Fruit fly (Drosophila melanogaster) whole organism, embryonic: ENCODE measurements around the gene TfIIS.

Source experiments
- Abd-B ChIP-seq: fragments of 200-800 bp; sonication (Bioruptor generic); optimal IDR thresholded peaks from 2 replicates; lab custom pipeline; 2018; ENCODE audit warnings: missing biosample characterization, mild to moderate bottlenecking, missing genetic modification characterization, moderate library complexity
- C15 ChIP-seq: fragments of 200-800 bp; sonication (Bioruptor generic); IDR thresholded peaks from 3 replicates; pipeline ENCODE4 v1.3.6; 2022; ENCODE audit warnings: missing biosample characterization, missing genetic modification characterization
- CG1024 ChIP-seq: fragments of 200-800 bp; sonication (Bioruptor generic); IDR thresholded peaks from 2 replicates; pipeline ENCODE4 v1.3.6; 2022; ENCODE audit warnings: missing biosample characterization, missing genetic modification characterization
- CG10959 ChIP-seq: fragments of 200-800 bp; sonication (Bioruptor generic); IDR thresholded peaks from 2 replicates; pipeline ENCODE4 v1.3.6; 2022; ENCODE audit warnings: missing biosample characterization, missing genetic modification characterization
- CG1233 ChIP-seq: fragments of 200-800 bp; sonication (Bioruptor generic); optimal IDR thresholded peaks from 4 replicates; lab custom pipeline; 2018; ENCODE audit warnings: missing biosample characterization, mild to moderate bottlenecking, missing genetic modification characterization
- CG12744 ChIP-seq: fragments of 200-800 bp; sonication (Bioruptor generic); optimal IDR thresholded peaks from 2 replicates; lab custom pipeline; 2016; ENCODE audit warnings: missing biosample characterization, missing genetic modification characterization
- CG13775 ChIP-seq: fragments of 200-800 bp; sonication (Bioruptor generic); optimal IDR thresholded peaks from 3 replicates; lab custom pipeline; 2017; ENCODE audit warnings: missing biosample characterization, mild to moderate bottlenecking, missing genetic modification characterization
- CG1647 ChIP-seq: fragments of 200-800 bp; sonication (Bioruptor generic); optimal IDR thresholded peaks from 3 replicates; lab custom pipeline; 2016; ENCODE audit warnings: missing biosample characterization, missing genetic modification characterization
- CG16813 ChIP-seq: fragments of 200-800 bp; sonication (Bioruptor generic); IDR thresholded peaks from 3 replicates; pipeline ENCODE4 v1.3.6; 2022; ENCODE audit warnings: missing biosample characterization, missing genetic modification characterization; ENCODE audit not compliant: partially characterized antibody
- CG2712 ChIP-seq: fragments of 200-800 bp; optimal IDR thresholded peaks from 3 replicates; lab custom pipeline; 2019; ENCODE audit warnings: missing biosample characterization, mild to moderate bottlenecking, missing genetic modification characterization, moderate library complexity
- CG30431 ChIP-seq: fragments of 200-800 bp; sonication (Bioruptor generic); optimal IDR thresholded peaks from 2 replicates; lab custom pipeline; 2017; ENCODE audit warnings: missing biosample characterization, missing genetic modification characterization
- CG31441 ChIP-seq: fragments of 200-800 bp; sonication (Bioruptor generic); IDR thresholded peaks from 2 replicates; pipeline ENCODE4 v1.3.6; 2022; ENCODE audit warnings: missing biosample characterization, missing genetic modification characterization
- CG3163 ChIP-seq: fragments of 200-800 bp; sonication (Bioruptor generic); optimal IDR thresholded peaks from 3 replicates; lab custom pipeline; 2016; ENCODE audit warnings: missing biosample characterization, missing genetic modification characterization
- CG3281 ChIP-seq: fragments of 200-800 bp; sonication (Bioruptor generic); optimal IDR thresholded peaks from 3 replicates; lab custom pipeline; 2017; ENCODE audit warnings: missing biosample characterization, mild to moderate bottlenecking, missing genetic modification characterization
- CG3838 ChIP-seq: fragments of 200-800 bp; sonication (Bioruptor generic); optimal IDR thresholded peaks from 3 replicates; lab custom pipeline; 2016; ENCODE audit warnings: missing biosample characterization, missing genetic modification characterization
- CG6175 ChIP-seq: fragments of 200-800 bp; sonication (Bioruptor generic); IDR thresholded peaks from 3 replicates; pipeline ENCODE4 v1.3.6; 2022; ENCODE audit warnings: missing biosample characterization, missing genetic modification characterization
- CG6689 ChIP-seq: fragments of 200-800 bp; sonication (Bioruptor generic); IDR thresholded peaks from 2 replicates; pipeline ENCODE4 v1.3.6; 2022; ENCODE audit warnings: missing biosample characterization, missing genetic modification characterization
- CHES-1-like ChIP-seq: fragments of 200-800 bp; sonication (Bioruptor generic); optimal IDR thresholded peaks from 2 replicates; lab custom pipeline; 2016; ENCODE audit warnings: missing biosample characterization, missing genetic modification characterization
- Dad ChIP-seq: fragments of 200-800 bp; sonication (Bioruptor generic); optimal IDR thresholded peaks from 3 replicates; lab custom pipeline; 2016; ENCODE audit warnings: missing biosample characterization, missing genetic modification characterization
- Dll ChIP-seq: fragments of 200-800 bp; sonication (Bioruptor generic); IDR thresholded peaks from 4 replicates; pipeline ENCODE4 v1.3.6; 2022; ENCODE audit warnings: missing biosample characterization, missing genetic modification characterization; ENCODE audit not compliant: partially characterized antibody
- Doc3 ChIP-seq: fragments of 200-800 bp; sonication (Bioruptor generic); IDR thresholded peaks from 3 replicates; pipeline ENCODE4 v1.3.6; 2022; ENCODE audit warnings: missing biosample characterization, missing genetic modification characterization; ENCODE audit not compliant: partially characterized antibody
- HHEX ChIP-seq: fragments of 200-800 bp; sonication (Bioruptor generic); optimal IDR thresholded peaks from 3 replicates; lab custom pipeline; 2017; ENCODE audit warnings: missing biosample characterization, mild to moderate bottlenecking, missing genetic modification characterization, missing genetic modification reagents
- HLH4C ChIP-seq: fragments of 200-800 bp; sonication (Bioruptor generic); IDR thresholded peaks from 3 replicates; pipeline ENCODE4 v1.3.6; 2022; ENCODE audit warnings: missing biosample characterization, missing genetic modification characterization; ENCODE audit not compliant: partially characterized antibody
- HmgD ChIP-seq: fragments of 200-800 bp; sonication (Bioruptor generic); optimal IDR thresholded peaks from 3 replicates; lab custom pipeline; 2016; ENCODE audit warnings: missing biosample characterization, missing genetic modification characterization
- Lpt ChIP-seq: fragments of >200 bp; optimal IDR thresholded peaks from 2 replicates; lab custom pipeline; 2018; ENCODE audit warnings: missing biosample characterization, missing genetic modification characterization
- NfI ChIP-seq: fragments of 200-800 bp; sonication (Bioruptor generic); optimal IDR thresholded peaks from 3 replicates; lab custom pipeline; 2018; ENCODE audit warnings: missing biosample characterization, mild to moderate bottlenecking, missing genetic modification characterization, moderate library complexity
- Stat92E ChIP-seq, 3 experiments: fragments of >200 bp in 2 of 3; fragments of 200-800 bp in 1 of 3; sonication (Bioruptor generic) in 1 of 3; optimal IDR thresholded peaks; 2 replicates each; lab custom pipeline; 2017 to 2019; ENCODE audit warnings: missing biosample characterization in 3 of 3, missing genetic modification characterization in 3 of 3, mild to moderate bottlenecking in 1 of 3, moderate library complexity in 1 of 3
- Tbp ChIP-seq: fragments of >200 bp; optimal IDR thresholded peaks from 2 replicates; lab custom pipeline; 2018; ENCODE audit warnings: missing biosample characterization, missing genetic modification characterization
- amos ChIP-seq: fragments of 200-800 bp; sonication (Bioruptor generic); IDR thresholded peaks from 2 replicates; pipeline ENCODE4 v1.3.6; 2022; ENCODE audit warnings: missing biosample characterization, missing genetic modification characterization; ENCODE audit not compliant: partially characterized antibody
- ap ChIP-seq: fragments of 200-800 bp; sonication (Bioruptor generic); IDR thresholded peaks from 2 replicates; pipeline ENCODE4 v1.3.6; 2022; ENCODE audit warnings: missing biosample characterization, missing genetic modification characterization
- ara ChIP-seq: fragments of 200-800 bp; sonication (Bioruptor generic); IDR thresholded peaks from 2 replicates; pipeline ENCODE4 v1.3.6; 2022; ENCODE audit warnings: missing biosample characterization, missing genetic modification characterization
- bsh ChIP-seq, 2 experiments: fragments of 200-800 bp; sonication (Bioruptor generic); optimal IDR thresholded peaks; 2 replicates each; lab custom pipeline; 2017 to 2018; ENCODE audit warnings: mild to moderate bottlenecking in 2 of 2, missing biosample characterization in 2 of 2, missing genetic modification characterization in 2 of 2, moderate library complexity in 1 of 2
- cad ChIP-seq: fragments of >200 bp; optimal IDR thresholded peaks from 2 replicates; lab custom pipeline; 2017; ENCODE audit warnings: missing biosample characterization, missing genetic modification characterization
- cas ChIP-seq: fragments of 200-800 bp; sonication (Bioruptor generic); IDR thresholded peaks from 2 replicates; pipeline ENCODE4 v1.3.6; 2022; ENCODE audit warnings: missing biosample characterization, missing genetic modification characterization
- dati ChIP-seq: fragments of 200-800 bp; sonication (Bioruptor generic); IDR thresholded peaks from 2 replicates; pipeline ENCODE4 v1.3.6; 2022; ENCODE audit warnings: missing biosample characterization, missing genetic modification characterization
- dysf ChIP-seq: fragments of 200-800 bp; sonication (Bioruptor generic); IDR thresholded peaks from 3 replicates; pipeline ENCODE4 v1.3.6; 2022; ENCODE audit warnings: missing biosample characterization, missing genetic modification characterization
- eve ChIP-seq, 2 experiments: fragments of >200 bp; optimal IDR thresholded peaks; 2 replicates each; lab custom pipeline; 2017; ENCODE audit warnings: missing biosample characterization in 2 of 2, missing genetic modification characterization in 2 of 2
- gfzf ChIP-seq: fragments of 200-800 bp; sonication (Bioruptor generic); optimal IDR thresholded peaks from 2 replicates; lab custom pipeline; 2016; ENCODE audit warnings: missing biosample characterization, mild to moderate bottlenecking, missing genetic modification characterization, moderate library complexity
- gt ChIP-seq: fragments of 200-800 bp; sonication (Bioruptor generic); IDR thresholded peaks from 2 replicates; pipeline ENCODE4 v1.3.6; 2022; ENCODE audit warnings: missing biosample characterization, missing genetic modification characterization
- jing ChIP-seq: fragments of 200-800 bp; sonication (Bioruptor generic); optimal IDR thresholded peaks from 2 replicates; lab custom pipeline; 2018; ENCODE audit warnings: missing biosample characterization, mild to moderate bottlenecking, missing genetic modification characterization
- jumu ChIP-seq: fragments of 200-800 bp; sonication (Bioruptor generic); optimal IDR thresholded peaks from 3 replicates; lab custom pipeline; 2016; ENCODE audit warnings: missing biosample characterization, missing genetic modification characterization
- kni ChIP-seq: fragments of 200-800 bp; sonication (Bioruptor generic); optimal IDR thresholded peaks from 3 replicates; lab custom pipeline; 2017; ENCODE audit warnings: mild to moderate bottlenecking, missing biosample characterization, missing genetic modification reagents, missing genetic modification characterization
- lola ChIP-seq, 3 experiments: fragments of >200 bp in 2 of 3; fragments of 200-800 bp in 1 of 3; sonication (Bioruptor generic) in 1 of 3; optimal IDR thresholded peaks; 2 replicates each; lab custom pipeline; 2017 to 2019; ENCODE audit warnings: missing biosample characterization in 3 of 3, missing genetic modification characterization in 3 of 3, mild to moderate bottlenecking in 1 of 3, moderate library complexity in 1 of 3
- lov ChIP-seq, 2 experiments: fragments of 200-800 bp in 1 of 2; fragments of >200 bp in 1 of 2; sonication (Bioruptor generic) in 1 of 2; IDR thresholded peaks in 1 of 2; optimal IDR thresholded peaks in 1 of 2; 2 replicates in 1 of 2; 3 replicates in 1 of 2; pipeline versions ENCODE4 v1.3.6 to Lab custom; 2017 to 2022; ENCODE audit warnings: missing biosample characterization in 1 of 2, missing genetic modification characterization in 1 of 2
- mam ChIP-seq: fragments of 200-800 bp; sonication (Bioruptor generic); optimal IDR thresholded peaks from 3 replicates; lab custom pipeline; 2016; ENCODE audit warnings: missing biosample characterization, missing genetic modification characterization
- seq ChIP-seq: fragments of 200-800 bp; sonication (Bioruptor generic); IDR thresholded peaks from 2 replicates; pipeline ENCODE4 v1.3.6; 2022; ENCODE audit warnings: missing biosample characterization, missing genetic modification characterization
- sim ChIP-seq: fragments of 200-800 bp; sonication (Bioruptor generic); IDR thresholded peaks from 2 replicates; pipeline ENCODE4 v1.3.6; 2022; ENCODE audit warnings: missing biosample characterization, missing genetic modification characterization
- unc-4 ChIP-seq: fragments of 200-800 bp; sonication (Bioruptor generic); IDR thresholded peaks from 2 replicates; pipeline ENCODE4 v1.3.6; 2022; ENCODE audit warnings: missing biosample characterization, missing genetic modification characterization; ENCODE audit not compliant: partially characterized antibody
- yki ChIP-seq: fragments of >200 bp; optimal IDR thresholded peaks from 3 replicates; lab custom pipeline; 2018
- zen2 ChIP-seq: fragments of 200-800 bp; sonication (Bioruptor generic); IDR thresholded peaks from 3 replicates; pipeline ENCODE4 v1.3.6; 2022; ENCODE audit warnings: missing biosample characterization, missing genetic modification characterization; ENCODE audit not compliant: partially characterized antibody

The TfIIS gene

DNA sequence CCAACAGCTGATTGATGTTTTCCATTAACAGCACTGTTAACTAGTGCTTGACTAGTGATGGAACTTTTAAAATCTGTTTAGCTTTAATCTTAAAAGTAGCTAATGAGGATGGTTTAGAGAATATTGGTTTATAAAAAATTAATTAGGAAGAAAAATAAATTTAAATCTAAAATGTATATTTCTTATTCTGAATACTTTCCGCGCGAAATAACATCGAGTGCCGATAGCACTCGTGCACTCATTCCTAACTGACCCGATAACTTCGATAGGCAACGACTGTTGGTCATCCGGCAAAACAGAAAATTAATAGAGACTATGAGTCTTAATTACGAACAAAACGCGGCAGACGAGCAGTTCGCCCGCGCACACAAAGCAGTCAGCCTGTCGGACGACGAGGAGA is 50.9 kb downstream of the TfIIS start, which contains the start of the genes THG and Rnmt (continued):
- peak; percentile 60; the same call in 1 of the 3 replicates for TF ChIP-seq C15 (GFP tag; lab: Robert Waterston, UW)
- TF ChIP-seq Stat92E (GFP tag; optimal IDR thresholded peaks at IDR 0.05; lab: Kevin White, UChicago): peak in 1 of 3 experiments; percentile 60
- no peak for TF ChIP-seq eve (GFP tag; optimal IDR thresholded peaks at IDR 0.05; lab: Kevin White, UChicago)
- peak; percentile 54 for TF ChIP-seq CG1647 (GFP tag; lab: Kevin White, UChicago)
- peak; percentile 59 for TF ChIP-seq gt (GFP tag; lab: Robert Waterston, UW)
- peak; percentile 64 for TF ChIP-seq Dad (GFP tag; lab: Kevin White, UChicago)
- peak; percentile 93 for TF ChIP-seq unc-4 (GFP tag; lab: Robert Waterston, UW)
- TF ChIP-seq seq: peak; percentile 49; the same call in 1 of the 2 replicates
- no peak for TF ChIP-seq yki (lab: Kevin White, UChicago)
- peak in 1 of 2 experiments; percentile 86 for TF ChIP-seq bsh (GFP tag; optimal IDR thresholded peaks at IDR 0.05; lab: Kevin White, UChicago)
- no peak for TF ChIP-seq kni (GFP tag; lab: Kevin White, UChicago)
- peak; percentile 84 for TF ChIP-seq CG10959
- TF ChIP-seq zen2 (GFP tag; lab: Robert Waterston, UW): peak; percentile 49; the same call in 1 of the 3 replicates
- TF ChIP-seq lola (GFP tag; optimal IDR thresholded peaks at IDR 0.05; lab: Kevin White, UChicago): peak in 1 of 3 experiments; percentile 85
- no peak for TF ChIP-seq HmgD (GFP tag; lab: Kevin White, UChicago)
- peak; percentile 58 for TF ChIP-seq jumu (GFP tag; lab: Kevin White, UChicago)
- peak; percentile 16 for TF ChIP-seq CG3163
- TF ChIP-seq gfzf (GFP tag; lab: Kevin White, UChicago): peak; percentile 5
- peak; percentile 54 for TF ChIP-seq Abd-B (GFP tag; lab: Kevin White, UChicago)
- TF ChIP-seq jing (GFP tag; lab: Kevin White, UChicago): peak; percentile 57
- no peak for TF ChIP-seq cad (GFP tag; lab: Kevin White, UChicago)
- peak; percentile 49 for TF ChIP-seq CG3838 (GFP tag; lab: Kevin White, UChicago)
- peak; percentile 86 for TF ChIP-seq CG2712 (tag; lab: Kevin White, UChicago)
- TF ChIP-seq CG16813 (GFP tag; lab: Robert Waterston, UW): peak; percentile 86
- peak; percentile 50 for TF ChIP-seq HHEX (GFP tag; lab: Kevin White, UChicago)
- peak; percentile 86 for TF ChIP-seq ara (GFP tag; lab: Robert Waterston, UW)
- peak; percentile 63 for TF ChIP-seq CG1233
- peak; percentile 83 for TF ChIP-seq amos (GFP tag; lab: Robert Waterston, UW)
- TF ChIP-seq CG6175 (GFP tag; lab: Robert Waterston, UW): peak; percentile 71
- TF ChIP-seq Dll: peak; percentile 96
- TF ChIP-seq Lpt (GFP tag; lab: Kevin White, UChicago): no peak
- peak; percentile 73 for TF ChIP-seq sim (GFP tag; lab: Robert Waterston, UW)
- peak; percentile 70 for TF ChIP-seq CG1024 (GFP tag; lab: Robert Waterston, UW)
- peak; percentile 58 for TF ChIP-seq CG12744 (GFP tag; lab: Kevin White, UChicago)
- TF ChIP-seq cas (GFP tag; lab: Robert Waterston, UW): peak; percentile 80
- peak; percentile 84 for TF ChIP-seq dysf (GFP tag; lab: Robert Waterston, UW)
- TF ChIP-seq Doc3: peak; percentile 85
- TF ChIP-seq CHES-1-like (GFP tag; lab: Kevin White, UChicago): peak; percentile 59
- peak; percentile 64 for TF ChIP-seq CG30431 (GFP tag; lab: Kevin White, UChicago)
- TF ChIP-seq CG6689 (GFP tag; lab: Robert Waterston, UW): peak; percentile 89
- peak; percentile 83 for TF ChIP-seq NfI (GFP tag; lab: Kevin White, UChicago)
- TF ChIP-seq Tbp (GFP tag; lab: Kevin White, UChicago): no peak
- peak; percentile 85 for TF ChIP-seq HLH4C
- peak; percentile 74 for TF ChIP-seq mam (GFP tag; lab: Kevin White, UChicago)
- TF ChIP-seq ap: peak; percentile 74
- TF ChIP-seq lov (optimal IDR thresholded peaks at IDR 0.05; lab: Kevin White, UChicago): no peak
- peak; percentile 80; the same call in 1 of the 3 replicates for TF ChIP-seq lov (GFP tag; IDR thresholded peaks at IDR 0.05; lab: Robert Waterston, UW)
- TF ChIP-seq CG13775 (GFP tag; lab: Kevin White, UChicago): peak; percentile 84
- peak; percentile 77 for TF ChIP-seq CG31441
- TF ChIP-seq dati (GFP tag; lab: Robert Waterston, UW): 0 out of 2 replicates have a peak, but pooled peaks have one; percentile 37
- TF ChIP-seq CG3281 (GFP tag; lab: Kevin White, UChicago): peak; percentile 74
